Worm (Caenorhabditis elegans) whole organism, L3 larva: ENCODE results near the gene F21C10.11.

Source experiments
- R02D3.7 ChIP-seq: fragments of 150-350 bp; optimal IDR thresholded peaks from 2 replicates; lab custom pipeline; 2014; ENCODE audit warnings: missing biosample characterization, missing genetic modification characterization
- ZK546.5 ChIP-seq: sonication (generic microtip); optimal IDR thresholded peaks from 2 replicates; lab custom pipeline; 2017; ENCODE audit warnings: missing biosample characterization, missing genetic modification characterization
- aly-2 ChIP-seq: fragments of 150-350 bp; optimal IDR thresholded peaks from 2 replicates; lab custom pipeline; 2014; ENCODE audit warnings: missing biosample characterization, missing genetic modification characterization
- ama-1 ChIP-seq: fragments of 150-350 bp; optimal IDR thresholded peaks from 2 replicates; lab custom pipeline; 2018
- ceh-16 ChIP-seq: sonication (generic microtip); optimal IDR thresholded peaks from 2 replicates; lab custom pipeline; 2017; ENCODE audit warnings: missing biosample characterization, missing genetic modification characterization
- ceh-28 ChIP-seq: fragments of 150-350 bp; optimal IDR thresholded peaks from 2 replicates; lab custom pipeline; 2014; ENCODE audit warnings: missing biosample characterization, missing genetic modification reagents, missing genetic modification characterization
- ceh-82 ChIP-seq: fragments of 150-350 bp; optimal IDR thresholded peaks from 2 replicates; lab custom pipeline; 2014; ENCODE audit warnings: missing biosample characterization, missing genetic modification characterization
- ceh-9 ChIP-seq: sonication (generic microtip); optimal IDR thresholded peaks from 2 replicates; lab custom pipeline; 2018; ENCODE audit warnings: missing biosample characterization, missing genetic modification characterization
- egl-27 ChIP-seq: sonication (generic microtip); optimal IDR thresholded peaks from 4 replicates; lab custom pipeline; 2017; ENCODE audit warnings: missing biosample characterization, missing genetic modification reagents, missing genetic modification characterization
- egl-5 ChIP-seq: fragments of 150-350 bp; optimal IDR thresholded peaks from 2 replicates; lab custom pipeline; 2017; ENCODE audit warnings: missing biosample characterization, missing genetic modification reagents, missing genetic modification characterization, inconsistent platforms
- elt-1 ChIP-seq: fragments of 150-350 bp; optimal IDR thresholded peaks from 2 replicates; lab custom pipeline; 2014; ENCODE audit warnings: missing biosample characterization, missing genetic modification characterization
- elt-2 ChIP-seq: sonication (generic microtip); optimal IDR thresholded peaks from 2 replicates; lab custom pipeline; 2016; ENCODE audit warnings: missing genetic modification reagents, mild to moderate bottlenecking, missing genetic modification characterization, missing compliant biosample characterization
- elt-3 ChIP-seq, 3 experiments: fragments of 150-350 bp in 1 of 3; sonication (generic microtip) in 2 of 3; optimal IDR thresholded peaks; 2 replicates in 2 of 3; 4 replicates in 1 of 3; lab custom pipeline; 2014 to 2017; ENCODE audit warnings: missing biosample characterization in 3 of 3, missing genetic modification characterization in 3 of 3
- eor-1 ChIP-seq, 2 experiments: fragments of 150-350 bp; optimal IDR thresholded peaks; 2 replicates each; lab custom pipeline; 2014 to 2018; ENCODE audit warnings: missing biosample characterization in 2 of 2, missing genetic modification characterization in 2 of 2
- fos-1 ChIP-seq: fragments of 150-350 bp; optimal IDR thresholded peaks from 2 replicates; lab custom pipeline; 2014; ENCODE audit warnings: missing biosample characterization, missing genetic modification characterization
- hmg-11 ChIP-seq: sonication (generic microtip); optimal IDR thresholded peaks from 2 replicates; lab custom pipeline; 2016; ENCODE audit warnings: missing genetic modification characterization, missing compliant biosample characterization
- lin-15B ChIP-seq: fragments of 150-350 bp; optimal IDR thresholded peaks from 2 replicates; lab custom pipeline; 2014; ENCODE audit warnings: missing biosample characterization, missing genetic modification characterization
- lin-39 ChIP-seq: fragments of 150-350 bp; optimal IDR thresholded peaks from 2 replicates; lab custom pipeline; 2018; ENCODE audit warnings: missing biosample characterization, missing genetic modification reagents, missing genetic modification characterization
- mdl-1 ChIP-seq: fragments of 150-350 bp; optimal IDR thresholded peaks from 2 replicates; lab custom pipeline; 2014; ENCODE audit warnings: missing biosample characterization, missing genetic modification characterization
- mml-1 ChIP-seq: fragments of 150-350 bp; sonication (generic microtip); optimal IDR thresholded peaks from 3 replicates; lab custom pipeline; 2014; ENCODE audit warnings: missing biosample characterization, missing genetic modification characterization
- nfya-1 ChIP-seq: sonication (generic microtip); optimal IDR thresholded peaks from 2 replicates; lab custom pipeline; 2017; ENCODE audit warnings: missing genetic modification characterization, mild to moderate bottlenecking, missing compliant biosample characterization, antibody characterized with exemption, moderate library complexity; ENCODE audit not compliant: insufficient read depth
- nhr-11 ChIP-seq: fragments of 150-350 bp; optimal IDR thresholded peaks from 2 replicates; lab custom pipeline; 2014; ENCODE audit warnings: missing biosample characterization, missing genetic modification characterization
- nhr-12 ChIP-seq: fragments of 150-350 bp; optimal IDR thresholded peaks from 2 replicates; lab custom pipeline; 2014; ENCODE audit warnings: missing biosample characterization, missing genetic modification characterization
- nhr-23 ChIP-seq: fragments of 150-350 bp; optimal IDR thresholded peaks from 2 replicates; lab custom pipeline; 2014; ENCODE audit warnings: missing biosample characterization, missing genetic modification reagents, missing genetic modification characterization
- nhr-237 ChIP-seq: fragments of 150-350 bp; optimal IDR thresholded peaks from 2 replicates; lab custom pipeline; 2014; ENCODE audit warnings: missing biosample characterization, missing genetic modification characterization
- nhr-25 ChIP-seq: sonication (generic microtip); optimal IDR thresholded peaks from 2 replicates; lab custom pipeline; 2017; ENCODE audit warnings: missing biosample characterization, missing genetic modification characterization
- nhr-28 ChIP-seq: fragments of 150-350 bp; optimal IDR thresholded peaks from 2 replicates; lab custom pipeline; 2014; ENCODE audit warnings: missing biosample characterization, missing genetic modification characterization
- nhr-43 ChIP-seq: sonication (generic microtip); optimal IDR thresholded peaks from 2 replicates; lab custom pipeline; 2016; ENCODE audit warnings: mild to moderate bottlenecking, missing genetic modification characterization, missing compliant biosample characterization; ENCODE audit not compliant: poor library complexity, severe bottlenecking
- nhr-76 ChIP-seq: fragments of 150-350 bp; sonication (generic microtip); optimal IDR thresholded peaks from 5 replicates; lab custom pipeline; 2014; ENCODE audit warnings: missing biosample characterization, missing genetic modification characterization
- pha-4 ChIP-seq: fragments of 150-350 bp; optimal IDR thresholded peaks from 2 replicates; lab custom pipeline; 2014; ENCODE audit warnings: missing biosample characterization, missing genetic modification reagents, missing genetic modification characterization
- pqm-1 ChIP-seq: fragments of 150-350 bp; optimal IDR thresholded peaks from 2 replicates; lab custom pipeline; 2017; ENCODE audit warnings: missing biosample characterization, missing genetic modification characterization, inconsistent platforms
- skn-1 ChIP-seq: fragments of 150-350 bp; optimal IDR thresholded peaks from 2 replicates; lab custom pipeline; 2014; ENCODE audit warnings: missing biosample characterization, missing genetic modification characterization
- snpc-4 ChIP-seq: fragments of 150-350 bp; optimal IDR thresholded peaks from 2 replicates; lab custom pipeline; 2014; ENCODE audit warnings: missing biosample characterization, missing genetic modification characterization
- unc-39 ChIP-seq: sonication (generic microtip); optimal IDR thresholded peaks from 4 replicates; lab custom pipeline; 2017; ENCODE audit warnings: missing biosample characterization, missing genetic modification characterization
- unc-62 ChIP-seq: fragments of 150-350 bp; sonication (generic microtip); optimal IDR thresholded peaks from 4 replicates; lab custom pipeline; 2014; ENCODE audit warnings: missing biosample characterization, missing genetic modification reagents, missing genetic modification characterization
- zag-1 ChIP-seq: fragments of 150-350 bp; optimal IDR thresholded peaks from 2 replicates; lab custom pipeline; 2014; ENCODE audit warnings: missing biosample characterization, missing genetic modification characterization
- ztf-4 ChIP-seq: fragments of 150-350 bp; optimal IDR thresholded peaks from 2 replicates; lab custom pipeline; 2014; ENCODE audit warnings: missing biosample characterization, missing genetic modification characterization

The F21C10.11 gene

ce11 chrV:9143896-9144295, 20.6 kb downstream of the F21C10.11 start:
- peak; percentile 25 for TF ChIP-seq nhr-25 (tag; lab: Kevin White, UChicago)
- TF ChIP-seq nhr-23 = peak; percentile 5
- no peak for TF ChIP-seq nhr-76
- TF ChIP-seq nhr-43 = no peak
- no peak for TF ChIP-seq unc-62
- no peak for TF ChIP-seq nhr-237 (tag; lab: Kevin White, UChicago)
- no peak for TF ChIP-seq pha-4 (tag; lab: Kevin White, UChicago)
- TF ChIP-seq nhr-11 = no peak
- TF ChIP-seq, all 47 proteins: peak for 2

- TF ChIP-seq fos-1 = no peak
- TF ChIP-seq elt-2 = peak; percentile 68
- peak; percentile 13 for TF ChIP-seq pqm-1 (tag; lab: Kevin White, UChicago)
- TF ChIP-seq, all 47 proteins: peak for 2
Observed at ce11 chrV:9146196-9146595, 22.9 kb downstream of the F21C10.11 start.

- TF ChIP-seq nfya-1 (tag; lab: Kevin White, UChicago) (peak; percentile 6), elt-1 (tag; lab: Kevin White, UChicago) (peak; percentile 51), elt-2 (peak; percentile 34), nhr-12 (tag; lab: Kevin White, UChicago) (no peak), nhr-25 (tag; lab: Kevin White, UChicago) (peak; percentile 67), unc-39 (tag; lab: Kevin White, UChicago) (no peak), skn-1 (tag; lab: Kevin White, UChicago) (no peak), nhr-43 (peak; percentile 76), eor-1 (tag; optimal IDR thresholded peaks at IDR 0.05; lab: Kevin White, UChicago) (no peak), nhr-23 (peak; percentile 47)
Observed at ce11 chrV:9146849-9147557, 23.7 kb downstream of the F21C10.11 start, which contains the start of gene spl-2. spl-2 (minus strand) TSS chrV:9146899.

ce11 chrV:9148151-9148550, 24.9 kb downstream of the F21C10.11 start:
- TF ChIP-seq unc-62 (no peak), ama-1 (lab: Kevin White, UChicago) (no peak), ceh-82 (tag; lab: Kevin White, UChicago) (no peak), ceh-28 (tag; lab: Kevin White, UChicago) (no peak), fos-1 (no peak), egl-5 (no peak), R02D3.7 (tag; lab: Kevin White, UChicago) (no peak), nhr-25 (tag; lab: Kevin White, UChicago) (no peak), nhr-12 (tag; lab: Kevin White, UChicago) (no peak), ceh-16 (no peak), nhr-28 (no peak), skn-1 (tag; lab: Kevin White, UChicago) (no peak), zag-1 (tag; lab: Kevin White, UChicago) (no peak)

- TF ChIP-seq nhr-25 (tag; lab: Kevin White, UChicago) = peak; percentile 16
- no peak for TF ChIP-seq unc-62
Observed at ce11 chrV:9152339-9152738, 29.1 kb downstream of the F21C10.11 start.

ce11 chrV:9154772-9155171, 31.5 kb downstream of the F21C10.11 start, which contains the start of gene B0222.5:
B0222.5 (minus strand) TSS chrV:9154872.
- TF ChIP-seq ceh-9 (tag; lab: Kevin White, UChicago) = no peak
- TF ChIP-seq elt-3 (tag; optimal IDR thresholded peaks at IDR 0.05; lab: Kevin White, UChicago) = no peak
- no peak for TF ChIP-seq ceh-16
- no peak for TF ChIP-seq pqm-1 (tag; lab: Kevin White, UChicago)
- no peak for TF ChIP-seq lin-15B (tag; lab: Kevin White, UChicago)
- no peak for TF ChIP-seq aly-2 (tag; lab: Kevin White, UChicago)
- TF ChIP-seq snpc-4 (tag; lab: Kevin White, UChicago) = no peak
- no peak for TF ChIP-seq mdl-1 (tag; lab: Kevin White, UChicago)
- TF ChIP-seq nfya-1 (tag; lab: Kevin White, UChicago) = no peak
- no peak for TF ChIP-seq nhr-25 (tag; lab: Kevin White, UChicago)
- TF ChIP-seq ztf-4 (tag; lab: Kevin White, UChicago) = no peak
- no peak for TF ChIP-seq egl-27 (tag; lab: Kevin White, UChicago)
- TF ChIP-seq R02D3.7 (tag; lab: Kevin White, UChicago) = no peak
- TF ChIP-seq ZK546.5 (tag; lab: Kevin White, UChicago) = no peak
- no peak for TF ChIP-seq mml-1 (tag; lab: Kevin White, UChicago)
- TF ChIP-seq hmg-11 (tag; lab: Kevin White, UChicago) = no peak
- no peak for TF ChIP-seq unc-39 (tag; lab: Kevin White, UChicago)
- no peak for TF ChIP-seq lin-39 (tag; lab: Kevin White, UChicago)
